Worm (Caenorhabditis elegans) whole organism, L1 larva: ENCODE data around the gene F16B4.5.

ENCODE experiments used
- aly-2 ChIP-seq: fragments of 150-350 bp; optimal IDR thresholded peaks from 2 replicates; lab custom pipeline; 2014; ENCODE audit warnings: missing biosample characterization, missing genetic modification characterization
- ceh-82 ChIP-seq, 3 experiments: fragments of 150-350 bp in 1 of 3; sonication (generic microtip) in 2 of 3; optimal IDR thresholded peaks; 2 replicates each; lab custom pipeline; 2014 to 2017; ENCODE audit warnings: missing biosample characterization in 3 of 3, missing genetic modification characterization in 3 of 3
- lin-15B ChIP-seq: fragments of 150-350 bp; sonication (generic microtip); optimal IDR thresholded peaks from 3 replicates; lab custom pipeline; 2014; ENCODE audit warnings: missing biosample characterization, missing genetic modification characterization
- nhr-19 ChIP-seq: fragments of 200-800 bp; sonication (Bioruptor generic); conservative IDR thresholded peaks from 2 replicates; pipeline ENCODE4 v1.3.6; 2022; ENCODE audit warnings: missing genetic modification characterization, missing compliant biosample characterization
- pqm-1 ChIP-seq: sonication (generic microtip); optimal IDR thresholded peaks from 3 replicates; lab custom pipeline; 2017; ENCODE audit warnings: missing biosample characterization, missing genetic modification characterization
- tlp-1 ChIP-seq: fragments of 150-350 bp; optimal IDR thresholded peaks from 2 replicates; lab custom pipeline; 2014; ENCODE audit warnings: missing biosample characterization, missing genetic modification characterization
- unc-62 ChIP-seq: fragments of 150-350 bp; optimal IDR thresholded peaks from 2 replicates; lab custom pipeline; 2014; ENCODE audit warnings: missing biosample characterization, missing genetic modification reagents, missing genetic modification characterization
- ztf-4 ChIP-seq: fragments of 150-350 bp; optimal IDR thresholded peaks from 2 replicates; lab custom pipeline; 2014; ENCODE audit warnings: missing biosample characterization, missing genetic modification characterization

- TF ChIP-seq unc-62 (GFP tag; lab: Kevin White, UChicago) (no peak), tlp-1 (tag; lab: Kevin White, UChicago) (no peak), nhr-19 (GFP tag; lab: Robert Waterston, UW) (no peak), ceh-82 (tag; optimal IDR thresholded peaks at IDR 0.05; lab: Kevin White, UChicago) (no peak), ztf-4 (tag; lab: Kevin White, UChicago) (no peak), aly-2 (tag; lab: Kevin White, UChicago) (no peak), pqm-1 (tag; lab: Kevin White, UChicago) (no peak), lin-15B (tag; lab: Kevin White, UChicago) (no peak)
Observed at ce11 chrV:1618760-1619159, 30.5 kb downstream of the F16B4.5 start, which contains the start of gene nhr-179.
